Worm (Caenorhabditis elegans) whole organism, young adult: Measurements from ENCODE around the gene srlf-27.

Experiments used
- B0019.2 ChIP-seq: fragments of 200-800 bp; sonication (Bioruptor generic); conservative IDR thresholded peaks from 2 replicates; pipeline ENCODE4 v1.3.6; 2022; ENCODE audit warnings: missing genetic modification reagents, missing genetic modification characterization, missing compliant biosample characterization
- B0261.1 ChIP-seq: sonication (generic microtip); optimal IDR thresholded peaks from 2 replicates; lab custom pipeline; 2016; ENCODE audit warnings: mild to moderate bottlenecking, missing genetic modification characterization, moderate library complexity, missing compliant biosample characterization
- C06A6.2 ChIP-seq: fragments of 200-800 bp; sonication (Bioruptor generic); conservative IDR thresholded peaks from 2 replicates; pipeline ENCODE4 v1.3.6; 2022; ENCODE audit warnings: missing genetic modification characterization, missing compliant biosample characterization
- D2030.7 ChIP-seq: fragments of 200-800 bp; sonication (Bioruptor generic); IDR thresholded peaks from 2 replicates; pipeline ENCODE4 v1.3.6; 2022; ENCODE audit warnings: missing genetic modification reagents, missing genetic modification characterization, missing compliant biosample characterization
- F22D6.2 ChIP-seq: sonication (generic microtip); optimal IDR thresholded peaks from 2 replicates; lab custom pipeline; 2016; ENCODE audit warnings: mild to moderate bottlenecking, missing genetic modification characterization, missing compliant biosample characterization
- F33H1.4 ChIP-seq: fragments of 200-800 bp; sonication (Bioruptor generic); IDR thresholded peaks from 2 replicates; pipeline ENCODE4 v1.3.6; 2022; ENCODE audit warnings: missing genetic modification reagents, missing genetic modification characterization, missing compliant biosample characterization
- F49E8.2 ChIP-seq: sonication (generic microtip); optimal IDR thresholded peaks from 3 replicates; lab custom pipeline; 2017; ENCODE audit warnings: missing genetic modification characterization, mild to moderate bottlenecking, missing compliant biosample characterization, antibody characterized with exemption, moderate library complexity; ENCODE audit not compliant: insufficient read depth
- K11D2.4 ChIP-seq: fragments of 200-800 bp; sonication (Bioruptor generic); IDR thresholded peaks from 2 replicates; pipeline ENCODE4 v1.3.6; 2022; ENCODE audit warnings: missing genetic modification reagents, missing genetic modification characterization, missing compliant biosample characterization
- K12H6.12 ChIP-seq: fragments of 200-800 bp; sonication (Bioruptor generic); optimal IDR thresholded peaks from 2 replicates; lab custom pipeline; 2018; ENCODE audit warnings: mild to moderate bottlenecking, missing genetic modification characterization, missing compliant biosample characterization
- Y56A3A.18 ChIP-seq: fragments of 200-800 bp; sonication (Bioruptor generic); IDR thresholded peaks from 2 replicates; pipeline ENCODE4 v1.3.6; 2022; ENCODE audit warnings: missing genetic modification reagents, missing genetic modification characterization, missing compliant biosample characterization
- Y95B8A.8 ChIP-seq: fragments of 200-800 bp; sonication (Bioruptor generic); IDR thresholded peaks from 2 replicates; pipeline ENCODE4 v1.3.6; 2022; ENCODE audit warnings: missing genetic modification reagents, missing genetic modification characterization, missing compliant biosample characterization
- ZK185.1 ChIP-seq: sonication (generic microtip); optimal IDR thresholded peaks from 2 replicates; lab custom pipeline; 2016; ENCODE audit warnings: mild to moderate bottlenecking, missing genetic modification characterization, missing compliant biosample characterization; ENCODE audit not compliant: poor library complexity, severe bottlenecking
- aptf-2 ChIP-seq: fragments of 200-800 bp; sonication (Bioruptor generic); conservative IDR thresholded peaks from 2 replicates; pipeline ENCODE4 v1.3.6; 2022; ENCODE audit warnings: missing genetic modification reagents, missing genetic modification characterization, missing compliant biosample characterization
- ccch-3 ChIP-seq: fragments of 200-800 bp; sonication (Bioruptor generic); optimal IDR thresholded peaks from 2 replicates; lab custom pipeline; 2018; ENCODE audit warnings: mild to moderate bottlenecking, missing genetic modification characterization, missing compliant biosample characterization
- cebp-1 ChIP-seq, 2 experiments: fragments of 200-800 bp in 1 of 2; sonication (Bioruptor generic) in 1 of 2; sonication (generic microtip) in 1 of 2; IDR thresholded peaks in 1 of 2; optimal IDR thresholded peaks in 1 of 2; 2 replicates each; pipeline versions ENCODE4 v1.3.6 to Lab custom; 2017 to 2022; ENCODE audit warnings: missing compliant biosample characterization in 2 of 2, missing genetic modification characterization in 2 of 2, mild to moderate bottlenecking in 1 of 2, missing genetic modification reagents in 1 of 2, moderate library complexity in 1 of 2
- die-1 ChIP-seq: sonication (generic microtip); optimal IDR thresholded peaks from 2 replicates; lab custom pipeline; 2016; ENCODE audit warnings: missing genotype, mild to moderate bottlenecking, missing genetic modification characterization, missing compliant biosample characterization
- dpff-1 ChIP-seq: sonication (generic microtip); optimal IDR thresholded peaks from 2 replicates; lab custom pipeline; 2017; ENCODE audit warnings: mild to moderate bottlenecking, missing genetic modification characterization, missing compliant biosample characterization
- egl-18 ChIP-seq: fragments of 200-800 bp; sonication (Bioruptor generic); IDR thresholded peaks from 2 replicates; pipeline ENCODE4 v1.3.6; 2022; ENCODE audit warnings: missing genetic modification reagents, missing genetic modification characterization, missing compliant biosample characterization
- egrh-3 ChIP-seq: fragments of 200-800 bp; sonication (Bioruptor generic); IDR thresholded peaks from 2 replicates; pipeline ENCODE4 v1.3.6; 2022; ENCODE audit warnings: missing genetic modification reagents, missing genetic modification characterization, missing compliant biosample characterization
- hsf-1 ChIP-seq: fragments of 200-800 bp; sonication (Bioruptor generic); IDR thresholded peaks from 2 replicates; pipeline ENCODE4 v1.3.6; 2022; ENCODE audit warnings: missing genetic modification reagents, missing genetic modification characterization, missing compliant biosample characterization
- lag-1 ChIP-seq: fragments of 200-800 bp; sonication (Bioruptor generic); IDR thresholded peaks from 2 replicates; pipeline ENCODE4 v1.3.6; 2022; ENCODE audit warnings: missing genetic modification reagents, missing genetic modification characterization, missing compliant biosample characterization
- let-607 ChIP-seq, 2 experiments: fragments of 200-800 bp in 1 of 2; sonication (Bioruptor generic) in 1 of 2; sonication (generic microtip) in 1 of 2; optimal IDR thresholded peaks; 2 replicates each; lab custom pipeline; 2016 to 2018; ENCODE audit warnings: mild to moderate bottlenecking in 2 of 2, missing compliant biosample characterization in 2 of 2, missing genetic modification characterization in 2 of 2, moderate library complexity in 2 of 2, missing genotype in 1 of 2
- lin-40 ChIP-seq: sonication (generic microtip); optimal IDR thresholded peaks from 2 replicates; lab custom pipeline; 2016; ENCODE audit warnings: missing genetic modification characterization, mild to moderate bottlenecking, missing compliant biosample characterization, missing genotype, missing genetic modification reagents
- lin-54 ChIP-seq: fragments of 200-800 bp; sonication (Bioruptor generic); optimal IDR thresholded peaks from 2 replicates; lab custom pipeline; 2018; ENCODE audit warnings: mild to moderate bottlenecking, missing genetic modification characterization, missing compliant biosample characterization
- lsl-1 ChIP-seq: fragments of 200-800 bp; sonication (Bioruptor generic); optimal IDR thresholded peaks from 2 replicates; lab custom pipeline; 2018; ENCODE audit warnings: mild to moderate bottlenecking, missing genetic modification characterization, moderate library complexity, missing compliant biosample characterization
- madf-10 ChIP-seq: sonication (generic microtip); optimal IDR thresholded peaks from 2 replicates; lab custom pipeline; 2016; ENCODE audit warnings: mild to moderate bottlenecking, missing genetic modification characterization, missing compliant biosample characterization
- mxl-1 ChIP-seq: sonication (generic microtip); optimal IDR thresholded peaks from 2 replicates; lab custom pipeline; 2016; ENCODE audit warnings: missing genetic modification characterization, missing compliant biosample characterization
- nfya-2 ChIP-seq: fragments of 200-800 bp; sonication (Bioruptor generic); IDR thresholded peaks from 2 replicates; pipeline ENCODE4 v1.3.6; 2022; ENCODE audit warnings: missing genetic modification reagents, missing genetic modification characterization, missing compliant biosample characterization
- nfyb-1 ChIP-seq: fragments of 200-800 bp; sonication (Bioruptor generic); IDR thresholded peaks from 2 replicates; pipeline ENCODE4 v1.3.6; 2022; ENCODE audit warnings: missing genetic modification reagents, missing genetic modification characterization, missing compliant biosample characterization
- nhr-27 ChIP-seq: fragments of 200-800 bp; sonication (Bioruptor generic); optimal IDR thresholded peaks from 2 replicates; lab custom pipeline; 2018; ENCODE audit warnings: mild to moderate bottlenecking, missing genetic modification characterization, moderate library complexity, missing compliant biosample characterization
- nhr-80 ChIP-seq: sonication (generic microtip); optimal IDR thresholded peaks from 2 replicates; lab custom pipeline; 2016; ENCODE audit warnings: missing genetic modification characterization, missing compliant biosample characterization
- pbrm-1 ChIP-seq: fragments of 200-800 bp; sonication (Bioruptor generic); IDR thresholded peaks from 2 replicates; pipeline ENCODE4 v1.3.6; 2022; ENCODE audit warnings: missing genetic modification reagents, missing genetic modification characterization, missing compliant biosample characterization
- rec-8 ChIP-seq, 2 experiments: sonication (generic microtip); optimal IDR thresholded peaks; 2 replicates each; lab custom pipeline; 2016; ENCODE audit warnings: mild to moderate bottlenecking in 2 of 2, missing genetic modification characterization in 2 of 2, missing genetic modification reagents in 2 of 2, missing genotype in 2 of 2, missing biosample characterization in 1 of 2, missing compliant biosample characterization in 1 of 2, moderate library complexity in 1 of 2
- sea-2 ChIP-seq: fragments of 200-800 bp; sonication (Bioruptor generic); IDR thresholded peaks from 2 replicates; pipeline ENCODE4 v1.3.6; 2022; ENCODE audit warnings: missing genetic modification characterization, missing compliant biosample characterization
- snpc-1.1 ChIP-seq: sonication (generic microtip); optimal IDR thresholded peaks from 2 replicates; lab custom pipeline; 2017; ENCODE audit warnings: missing genetic modification characterization, mild to moderate bottlenecking, missing compliant biosample characterization, antibody characterized with exemption, moderate library complexity, missing genotype, missing genetic modification reagents; ENCODE audit not compliant: insufficient read depth
- snpc-1.3 ChIP-seq: sonication (generic microtip); optimal IDR thresholded peaks from 2 replicates; lab custom pipeline; 2017; ENCODE audit warnings: missing genetic modification characterization, mild to moderate bottlenecking, missing compliant biosample characterization, antibody characterized with exemption, moderate library complexity, missing genotype, missing genetic modification reagents; ENCODE audit not compliant: insufficient read depth
- snpc-3.4 ChIP-seq: sonication (generic microtip); optimal IDR thresholded peaks from 2 replicates; lab custom pipeline; 2017; ENCODE audit warnings: missing genetic modification characterization, mild to moderate bottlenecking, missing compliant biosample characterization, antibody characterized with exemption, moderate library complexity, missing genotype, missing genetic modification reagents
- tbp1 ChIP-seq: fragments of 200-800 bp; sonication (Bioruptor generic); optimal IDR thresholded peaks from 2 replicates; lab custom pipeline; 2018; ENCODE audit warnings: mild to moderate bottlenecking, missing genetic modification characterization, missing compliant biosample characterization
- unc-62 ChIP-seq: fragments of 150-350 bp; optimal IDR thresholded peaks from 2 replicates; lab custom pipeline; 2014; ENCODE audit warnings: missing biosample characterization, missing genetic modification reagents, missing genetic modification characterization
- xnd-1 ChIP-seq: sonication (generic microtip); optimal IDR thresholded peaks from 2 replicates; lab custom pipeline; 2016; ENCODE audit warnings: missing genotype, missing genetic modification reagents, missing genetic modification characterization, missing compliant biosample characterization
- ztf-18 ChIP-seq: sonication (generic microtip); optimal IDR thresholded peaks from 2 replicates; lab custom pipeline; 2016; ENCODE audit warnings: missing genotype, mild to moderate bottlenecking, missing genetic modification characterization, missing compliant biosample characterization
- ztf-26 ChIP-seq: sonication (generic microtip); optimal IDR thresholded peaks from 2 replicates; lab custom pipeline; 2017; ENCODE audit warnings: missing genetic modification characterization, missing compliant biosample characterization
- ztf-28 ChIP-seq: fragments of 200-800 bp; sonication (Bioruptor generic); IDR thresholded peaks from 2 replicates; pipeline ENCODE4 v1.3.6; 2022; ENCODE audit warnings: missing genetic modification reagents, missing genetic modification characterization, missing compliant biosample characterization
- ztf-3 ChIP-seq: fragments of 200-800 bp; sonication (Bioruptor generic); optimal IDR thresholded peaks from 2 replicates; lab custom pipeline; 2018; ENCODE audit warnings: mild to moderate bottlenecking, missing genetic modification characterization, missing compliant biosample characterization
- ztf-6 ChIP-seq: fragments of 200-800 bp; sonication (Bioruptor generic); IDR thresholded peaks from 2 replicates; pipeline ENCODE4 v1.3.6; 2022; ENCODE audit warnings: missing genetic modification reagents, missing genetic modification characterization, missing compliant biosample characterization

The srlf-27 gene

ce11 chrIV:14637413-14637812 is at the start of gene srlf-27:
Gene srlf-27 (plus strand): TSS chrIV:14637713.
- TF ChIP-seq ztf-6 (GFP tag; lab: Robert Waterston, UW) (no peak), F49E8.2 (tag; lab: Kevin White, UChicago) (no peak), C06A6.2 (GFP tag; lab: Robert Waterston, UW) (no peak), ztf-3 (no peak), nfyb-1 (no peak), nhr-80 (no peak), F22D6.2 (no peak), F33H1.4 (GFP tag; lab: Robert Waterston, UW) (no peak), cebp-1 (GFP tag; IDR thresholded peaks at IDR 0.05; lab: Robert Waterston, UW) (no peak), cebp-1 (tag; optimal IDR thresholded peaks at IDR 0.05; lab: Kevin White, UChicago) (no peak), sea-2 (GFP tag; lab: Robert Waterston, UW) (no peak), Y56A3A.18 (GFP tag; lab: Robert Waterston, UW) (no peak), lag-1 (GFP tag; lab: Robert Waterston, UW) (no peak)

- TF ChIP-seq tbp1 (GFP tag; lab: Kevin White, UChicago) (peak; percentile 46), B0019.2 (GFP tag; lab: Robert Waterston, UW) (no peak), ztf-6 (GFP tag; lab: Robert Waterston, UW) (no peak), ztf-28 (GFP tag; lab: Robert Waterston, UW) (no peak), K12H6.12 (no peak), lin-40 (peak; percentile 94), dpff-1 (no peak), D2030.7 (no peak), nhr-27 (tag; lab: Kevin White, UChicago) (no peak), unc-62 (GFP tag; lab: Kevin White, UChicago) (no peak), B0261.1 (tag; lab: Kevin White, UChicago) (no peak), snpc-1.3 (tag; lab: Kevin White, UChicago) (no peak), egl-18 (GFP tag; lab: Robert Waterston, UW) (no peak), pbrm-1 (0 out of 2 replicates have a peak, but pooled peaks have one; percentile 28), ztf-3 (peak; percentile 44), snpc-1.1 (no peak), K11D2.4 (GFP tag; lab: Robert Waterston, UW) (no peak), lin-54 (GFP tag; lab: Kevin White, UChicago) (peak; percentile 55), let-607 (tag; optimal IDR thresholded peaks at IDR 0.05; lab: Kevin White, UChicago) (peak in 1 of 2 experiments; percentile 82), nfyb-1 (no peak; the same call in 1 of the 2 replicates), ztf-18 (tag; lab: Kevin White, UChicago) (no peak), nfya-2 (GFP tag; lab: Robert Waterston, UW) (no peak), madf-10 (peak; percentile 75), ccch-3 (GFP tag; lab: Kevin White, UChicago) (no peak), ZK185.1 (peak; percentile 75), hsf-1 (no peak), aptf-2 (GFP tag; lab: Robert Waterston, UW) (no peak), lsl-1 (no peak), egrh-3 (GFP tag; lab: Robert Waterston, UW) (0 out of 2 replicates have a peak, but pooled peaks have one; percentile 35), rec-8 (tag; optimal IDR thresholded peaks at IDR 0.05; lab: Kevin White, UChicago) (no peak), die-1 (tag; lab: Kevin White, UChicago) (no peak), snpc-3.4 (no peak), xnd-1 (no peak), mxl-1 (tag; lab: Kevin White, UChicago) (no peak), ztf-26 (tag; lab: Kevin White, UChicago) (peak; percentile 89), Y95B8A.8 (GFP tag; lab: Robert Waterston, UW) (0 out of 2 replicates have a peak, but pooled peaks have one; percentile 23), C06A6.2 (GFP tag; lab: Robert Waterston, UW) (peak; percentile 78; the same call in 1 of the 2 replicates), nhr-80 (peak; percentile 100)
Observed at ce11 chrIV:14594249-14594648, 43.3 kb upstream of the srlf-27 start.
